Worm (Caenorhabditis elegans): ENCODE measurements around the gene ltd-1.
A peak's percentile ranks its signal among the peaks of the same experiment; 100 is the strongest.

The ltd-1 gene

DNA sequence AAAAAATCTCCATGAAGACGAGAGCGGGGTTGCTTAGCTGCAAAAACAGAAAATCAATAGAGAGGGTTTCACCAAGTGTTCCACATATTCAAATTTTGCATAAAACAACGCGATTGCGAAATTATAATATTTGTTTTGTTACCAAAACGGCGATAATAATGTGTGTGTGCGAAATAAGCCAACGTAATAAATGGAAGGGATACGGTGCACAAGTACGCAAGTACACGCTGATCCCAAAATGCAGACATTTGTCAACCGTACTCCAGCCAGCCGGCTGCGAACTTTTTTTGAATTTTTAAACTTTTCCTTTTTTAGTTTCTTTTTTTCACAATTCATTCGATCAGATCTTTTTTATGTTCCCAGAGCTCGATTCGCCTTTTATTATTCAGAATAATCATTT lies 32.3 kb upstream of the ltd-1 start, which contains the start of gene ire-1:
ire-1 (minus strand) TSS at position 44 of the 400 bp plus-strand sequence.
- no peak for TF ChIP-seq ceh-48 (tag; optimal IDR thresholded peaks at IDR 0.05)
- TF ChIP-seq unc-3 (GFP tag; conservative IDR thresholded peaks at IDR 0.05) = peak; percentile 13; the same call in 1 of the 2 replicates
- TF ChIP-seq unc-3 (tag; optimal IDR thresholded peaks at IDR 0.05) = no peak
- TF ChIP-seq sox-2 (GFP tag; IDR thresholded peaks at IDR 0.05) = no peak
- peak; percentile 73 for TF ChIP-seq nfya-1 (tag; optimal IDR thresholded peaks at IDR 0.05)
- no peak for TF ChIP-seq eyg-1 (tag; optimal IDR thresholded peaks at IDR 0.05)
- TF ChIP-seq pha-4 (tag; optimal IDR thresholded peaks at IDR 0.05) = no peak
- no peak for TF ChIP-seq fkh-6 (tag; optimal IDR thresholded peaks at IDR 0.05)
- TF ChIP-seq elt-2 (tag; optimal IDR thresholded peaks at IDR 0.05) = peak; percentile 3
- TF ChIP-seq mec-3 (tag; optimal IDR thresholded peaks at IDR 0.05; ENCODE audit: borderline replicate concordance) = no peak
- TF ChIP-seq unc-42 (tag; optimal IDR thresholded peaks at IDR 0.05) = peak; percentile 34
- peak; percentile 37 for TF ChIP-seq ceh-31 (tag; optimal IDR thresholded peaks at IDR 0.05)
- peak; percentile 53 for TF ChIP-seq dve-1 (tag; optimal IDR thresholded peaks at IDR 0.05)
- no peak for TF ChIP-seq ceh-6 (GFP tag; optimal IDR thresholded peaks at IDR 0.05)

- TF ChIP-seq nfya-1 (tag; optimal IDR thresholded peaks at IDR 0.05) = peak; percentile 77
- no peak for TF ChIP-seq C38D4.7 (GFP tag; optimal IDR thresholded peaks at IDR 0.05)
- TF ChIP-seq rnt-1 (tag; optimal IDR thresholded peaks at IDR 0.05) = no peak
- no peak for TF ChIP-seq lim-6 (tag; optimal IDR thresholded peaks at IDR 0.05)
These were observed 24.9 kb upstream of the ltd-1 start for ce11 chrII:8117426-8117825.

ce11 chrII:8116159-8116558 lies 23.6 kb upstream of the ltd-1 start, which contains the start of gene unc-105:
unc-105 (plus strand) TSS chrII:8116459.
- TF ChIP-seq zip-5 (tag; optimal IDR thresholded peaks at IDR 0.05) (no peak), ttx-3 (tag; optimal IDR thresholded peaks at IDR 0.05) (no peak), lim-6 (tag; optimal IDR thresholded peaks at IDR 0.05) (no peak), ref-2 (tag; optimal IDR thresholded peaks at IDR 0.05) (no peak), pat-9 (tag; optimal IDR thresholded peaks at IDR 0.05) (no peak), ceh-34 (tag; optimal IDR thresholded peaks at IDR 0.05) (no peak), ets-4 (tag; optimal IDR thresholded peaks at IDR 0.05) (no peak), ceh-18 (tag; optimal IDR thresholded peaks at IDR 0.05) (no peak), syd-9 (tag; optimal IDR thresholded peaks at IDR 0.05) (no peak), Y22D7AL.16 (tag; optimal IDR thresholded peaks at IDR 0.05) (no peak), unc-55 (GFP tag; optimal IDR thresholded peaks at IDR 0.05) (no peak), pax-1 (tag; optimal IDR thresholded peaks at IDR 0.05) (no peak), sox-2 (GFP tag; IDR thresholded peaks at IDR 0.05) (no peak), ceh-6 (GFP tag; optimal IDR thresholded peaks at IDR 0.05) (no peak), ama-1 (optimal IDR thresholded peaks at IDR 0.05) (no peak), ceh-31 (tag; optimal IDR thresholded peaks at IDR 0.05) (no peak), che-1 (tag; optimal IDR thresholded peaks at IDR 0.05) (no peak)

- TF ChIP-seq madf-2 (tag; optimal IDR thresholded peaks at IDR 0.05) = no peak
- TF ChIP-seq pax-1 (tag; optimal IDR thresholded peaks at IDR 0.05) = no peak
- no peak for TF ChIP-seq C38D4.7 (GFP tag; optimal IDR thresholded peaks at IDR 0.05)
- TF ChIP-seq ceh-22 (tag; optimal IDR thresholded peaks at IDR 0.05) = no peak
- no peak for TF ChIP-seq dve-1 (tag; optimal IDR thresholded peaks at IDR 0.05)
- TF ChIP-seq ztf-16 (tag; optimal IDR thresholded peaks at IDR 0.05) = no peak
- TF ChIP-seq npax-4 (tag; optimal IDR thresholded peaks at IDR 0.05) = no peak
These were observed 19.5 kb upstream of the ltd-1 start, which contains the start of gene lron-4 for ce11 chrII:8112063-8112462. lron-4 (minus strand) TSS chrII:8112163.

DNA sequence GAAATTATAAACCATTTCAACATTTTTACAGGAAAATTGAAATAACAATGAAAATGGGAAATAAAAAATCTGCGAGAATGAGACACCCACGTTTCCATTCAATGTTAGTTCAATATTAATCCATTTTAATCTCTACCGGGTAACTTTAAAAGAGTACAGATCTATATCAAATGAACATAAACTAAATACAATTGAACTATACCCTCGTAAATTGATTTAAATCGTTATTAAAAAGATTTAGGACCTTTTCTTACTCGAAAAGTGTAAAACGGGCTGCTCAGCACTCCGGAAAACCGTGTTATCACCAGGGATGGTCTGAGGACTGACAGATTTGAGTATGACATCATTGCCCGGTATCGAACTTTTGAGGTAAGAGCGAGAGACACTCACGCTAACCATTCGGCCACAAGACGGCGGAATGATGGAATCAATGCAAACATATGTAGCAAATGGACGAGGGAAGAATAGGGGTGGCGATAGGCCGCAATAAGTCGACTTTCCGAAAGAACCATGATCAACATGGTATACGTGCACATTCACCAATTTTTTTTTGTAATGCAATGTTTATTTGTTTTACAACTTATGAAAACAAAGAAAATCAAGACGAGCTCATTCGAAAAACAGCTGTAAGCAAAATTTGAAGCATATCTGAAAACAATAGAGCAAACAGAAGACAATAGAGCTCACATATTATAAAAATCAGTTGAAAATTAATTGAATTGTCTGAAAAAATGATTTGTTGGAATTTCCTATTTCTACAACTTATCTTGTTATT lies 14.6 kb upstream of the ltd-1 start, which contains the start of the genes chst-1 and C41C4.9:
chst-1 (minus strand) TSS at position 51 of the 775 bp plus-strand sequence.
C41C4.9 (plus strand) TSS at position 725 of the 775 bp plus-strand sequence.
- TF ChIP-seq ref-2 (tag; optimal IDR thresholded peaks at IDR 0.05) = no peak
- TF ChIP-seq unc-55 (GFP tag; optimal IDR thresholded peaks at IDR 0.05) = peak; percentile 16
- no peak for TF ChIP-seq odd-2 (tag; optimal IDR thresholded peaks at IDR 0.05)
- TF ChIP-seq ceh-9 (tag; optimal IDR thresholded peaks at IDR 0.05) = peak; percentile 89
- TF ChIP-seq nfya-1 (tag; optimal IDR thresholded peaks at IDR 0.05) = peak; percentile 69
- TF ChIP-seq ceh-14 (tag; optimal IDR thresholded peaks at IDR 0.05) = peak; percentile 88
- TF ChIP-seq che-1 (tag; optimal IDR thresholded peaks at IDR 0.05) = peak; percentile 92
- TF ChIP-seq sox-2 (GFP tag; IDR thresholded peaks at IDR 0.05) = peak; percentile 81
- TF ChIP-seq T23F11.4 (GFP tag; optimal IDR thresholded peaks at IDR 0.05) = peak; percentile 88
- peak; percentile 92 for TF ChIP-seq pha-2 (tag; optimal IDR thresholded peaks at IDR 0.05)
- TF ChIP-seq ceh-2 (tag; optimal IDR thresholded peaks at IDR 0.05) = peak; percentile 87
- peak; percentile 89 for TF ChIP-seq ttx-3 (tag; optimal IDR thresholded peaks at IDR 0.05)
- TF ChIP-seq tbx-2 (tag; optimal IDR thresholded peaks at IDR 0.05) = peak; percentile 90
- TF ChIP-seq sox-4 (tag; optimal IDR thresholded peaks at IDR 0.05) = peak; percentile 92
- TF ChIP-seq pha-4 (tag; optimal IDR thresholded peaks at IDR 0.05) = no peak
- peak; percentile 86 for TF ChIP-seq F13H6.1 (tag; optimal IDR thresholded peaks at IDR 0.05)
- peak; percentile 93 for TF ChIP-seq gmeb-2 (tag; optimal IDR thresholded peaks at IDR 0.05)
